Fruit fly (Drosophila melanogaster) whole organism, prepupa: ENCODE results near the gene CG42714.

Experiments used
- Blimp-1 ChIP-seq: fragments of 200-800 bp; sonication (Bioruptor generic); optimal IDR thresholded peaks from 3 replicates; lab custom pipeline; 2017; ENCODE audit warnings: missing biosample characterization, missing genetic modification characterization, mild to moderate bottlenecking, moderate library complexity, missing genetic modification reagents
- CG3919 ChIP-seq: fragments of 200-800 bp; sonication (Bioruptor generic); optimal IDR thresholded peaks from 3 replicates; lab custom pipeline; 2016; ENCODE audit warnings: missing biosample characterization, missing genetic modification characterization
- CG6163 ChIP-seq: fragments of 200-800 bp; sonication (Bioruptor generic); IDR thresholded peaks from 3 replicates; pipeline ENCODE4 v1.3.6; 2022; ENCODE audit warnings: missing biosample characterization, missing genetic modification characterization
- CG8632 ChIP-seq: fragments of 200-800 bp; sonication (Bioruptor generic); optimal IDR thresholded peaks from 3 replicates; lab custom pipeline; 2016; ENCODE audit warnings: missing biosample characterization, missing genetic modification characterization
- Smox ChIP-seq: fragments of 200-800 bp; sonication (Bioruptor generic); optimal IDR thresholded peaks from 3 replicates; lab custom pipeline; 2016; ENCODE audit warnings: missing biosample characterization, missing genetic modification characterization
- cyc ChIP-seq: fragments of 200-800 bp; sonication (Bioruptor generic); optimal IDR thresholded peaks from 3 replicates; lab custom pipeline; 2016; ENCODE audit warnings: missing biosample characterization, missing genetic modification characterization

DNA sequence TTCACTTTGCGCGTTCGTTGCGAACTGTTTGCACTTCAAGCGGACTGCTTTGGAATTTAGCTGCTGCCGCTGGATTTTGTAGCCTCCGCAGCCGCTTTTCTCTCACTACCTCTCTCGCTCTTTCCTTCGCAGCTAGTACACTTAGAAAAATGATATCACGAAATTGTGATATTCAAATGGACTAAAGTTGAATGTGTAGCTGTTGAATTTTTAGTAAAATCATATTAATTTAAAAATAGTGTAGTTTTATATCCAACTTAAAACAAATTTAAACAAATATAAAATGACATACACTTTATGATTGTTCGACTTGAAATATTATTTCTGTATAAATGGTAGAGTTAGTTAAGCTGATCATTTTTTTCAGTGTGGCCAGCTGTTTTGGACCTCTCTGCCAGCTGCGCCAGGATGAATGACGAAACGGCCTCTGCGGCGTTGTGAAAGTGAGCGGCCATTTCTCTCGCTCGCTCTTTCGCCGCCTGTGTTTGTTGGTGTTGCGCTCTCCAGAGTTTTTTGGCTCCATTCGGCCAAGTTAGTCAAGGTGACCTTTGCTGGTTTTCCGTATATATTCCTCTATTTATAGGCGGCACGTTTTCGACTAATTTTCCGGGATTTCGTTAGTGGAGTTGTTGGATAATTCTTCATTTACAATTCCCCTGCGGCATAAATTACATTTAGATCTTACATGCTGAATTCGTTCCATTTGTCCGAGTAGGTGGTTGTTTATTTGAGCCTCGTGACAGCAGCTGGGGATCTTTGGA is 29.0 kb upstream of the CG42714 start, which contains the start of gene Ldh:
- TF ChIP-seq CG3919 (GFP tag; lab: Kevin White, UChicago) (peak; percentile 95), cyc (GFP tag; lab: Kevin White, UChicago) (peak; percentile 95), CG8632 (peak; percentile 97), CG6163 (GFP tag; lab: Robert Waterston, UW) (peak; percentile 93; the same call in 2 of the 3 replicates), Smox (GFP tag; lab: Kevin White, UChicago) (peak; percentile 98), Blimp-1 (peak; percentile 89)
